Worm (Caenorhabditis elegans) whole organism, L1 larva: Measurements from ENCODE around the gene ZK622.1.

Experiments
- blmp-1 ChIP-seq: fragments of 150-350 bp; optimal IDR thresholded peaks from 2 replicates; lab custom pipeline; 2014; ENCODE audit warnings: missing biosample characterization, missing genetic modification characterization
- ceh-90 ChIP-seq: sonication (generic microtip); optimal IDR thresholded peaks from 2 replicates; lab custom pipeline; 2016; ENCODE audit warnings: missing genetic modification characterization, missing compliant biosample characterization
- elt-3 ChIP-seq, 6 experiments: fragments of 150-350 bp in 1 of 6; sonication (generic microtip); optimal IDR thresholded peaks; 2 replicates each; lab custom pipeline; 2017 to 2018; ENCODE audit warnings: missing biosample characterization in 6 of 6, missing genetic modification characterization in 6 of 6, inconsistent platforms in 1 of 6
- hpl-2 ChIP-seq: fragments of 150-350 bp; optimal IDR thresholded peaks from 2 replicates; lab custom pipeline; 2014; ENCODE audit warnings: missing biosample characterization, missing genetic modification reagents, missing genetic modification characterization
- nhr-237 ChIP-seq: fragments of 150-350 bp; optimal IDR thresholded peaks from 2 replicates; lab custom pipeline; 2014; ENCODE audit warnings: missing biosample characterization, missing genetic modification characterization
- unc-62 ChIP-seq: fragments of 150-350 bp; optimal IDR thresholded peaks from 2 replicates; lab custom pipeline; 2014; ENCODE audit warnings: missing biosample characterization, missing genetic modification reagents, missing genetic modification characterization
- vab-15 ChIP-seq: sonication (generic microtip); optimal IDR thresholded peaks from 2 replicates; lab custom pipeline; 2017; ENCODE audit warnings: missing genotype, mild to moderate bottlenecking, missing genetic modification characterization, missing compliant biosample characterization

- TF ChIP-seq unc-62 (GFP tag; lab: Kevin White, UChicago) (no peak), elt-3 (tag; optimal IDR thresholded peaks at IDR 0.05; lab: Kevin White, UChicago) (peak in 5 of 6 experiments; percentile 36 to 92 (median 65)), blmp-1 (tag; lab: Kevin White, UChicago) (peak; percentile 50), hpl-2 (GFP tag; lab: Kevin White, UChicago) (peak; percentile 18), nhr-237 (tag; lab: Kevin White, UChicago) (peak; percentile 20), vab-15 (peak; percentile 4), ceh-90 (tag; lab: Kevin White, UChicago) (no peak)
Observed at ce11 chrII:5321718-5322286, 28.2 kb downstream of the ZK622.1 start.
